Fruit fly (Drosophila melanogaster) whole organism: Measurements from ENCODE around the gene CG15740.

Experiments used
- CG8478 ChIP-seq: fragments of >200 bp; optimal IDR thresholded peaks from 2 replicates; lab custom pipeline; 2018; ENCODE audit warnings: inconsistent platforms
- Dll ChIP-seq: fragments of >200 bp; optimal IDR thresholded peaks from 2 replicates; lab custom pipeline; 2017
- EcR ChIP-seq, 2 experiments: fragments of >200 bp; optimal IDR thresholded peaks; 2 replicates each; lab custom pipeline; 2017; ENCODE audit warnings: missing biosample characterization in 2 of 2, missing genetic modification characterization in 2 of 2, missing genetic modification reagents in 2 of 2
- pan ChIP-seq: fragments of >200 bp; optimal IDR thresholded peaks from 2 replicates; lab custom pipeline; 2017
- psq ChIP-seq: fragments of >200 bp; optimal IDR thresholded peaks from 2 replicates; lab custom pipeline; 2017
- usp ChIP-seq: fragments of >200 bp; optimal IDR thresholded peaks from 2 replicates; lab custom pipeline; 2017; ENCODE audit warnings: missing biosample characterization, missing genetic modification characterization, mixed read lengths

- no peak for TF ChIP-seq pan
- no peak for TF ChIP-seq psq (lab: Kevin White, UChicago)
- no peak for TF ChIP-seq Dll
- TF ChIP-seq EcR (GFP tag; optimal IDR thresholded peaks at IDR 0.05; lab: Kevin White, UChicago), result no peak
- no peak for TF ChIP-seq CG8478 (lab: Kevin White, UChicago)
- TF ChIP-seq usp (GFP tag; lab: Kevin White, UChicago), result no peak
Measured at dm6 chrX:11798522-11798921, 47.4 kb downstream of the CG15740 start.
